Fruit fly (Drosophila melanogaster) S2 (cell line): Measurements from ENCODE around the gene CG13069.

ENCODE experiments used
- CG8478 ChIP-seq: fragments of >200 bp; optimal IDR thresholded peaks from 2 replicates; lab custom pipeline; 2018
- CTCF ChIP-seq, 2 experiments: fragments of >200 bp; optimal IDR thresholded peaks; 2 replicates each; lab custom pipeline; 2018

CG13069 gene

DNA sequence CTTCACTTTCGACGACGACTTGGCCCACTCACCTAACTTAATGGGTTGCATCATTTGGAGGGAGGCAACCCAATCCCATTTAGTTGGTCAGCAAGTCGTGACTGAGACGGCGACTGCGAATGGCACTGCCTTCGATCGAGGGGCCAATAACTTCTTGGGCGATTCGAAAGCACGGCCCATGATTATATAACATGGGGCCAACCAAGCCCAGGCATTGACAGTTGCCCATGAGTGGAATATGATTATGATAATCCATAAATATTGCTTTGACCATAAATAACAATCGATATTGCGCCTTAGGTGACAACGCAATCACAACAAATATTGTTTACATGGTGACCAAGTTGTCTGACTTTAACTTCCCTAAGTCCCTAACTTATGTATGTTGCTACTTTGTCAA, 18.6 kb downstream of the CG13069 start, which contains the start of gene CG13048:
Gene CG13048 (minus strand): TSS at position 101 of the 400 bp plus-strand sequence.
- no peak for TF ChIP-seq CTCF (optimal IDR thresholded peaks at IDR 0.05; lab: Kevin White, UChicago)
- TF ChIP-seq CG8478: no peak

DNA sequence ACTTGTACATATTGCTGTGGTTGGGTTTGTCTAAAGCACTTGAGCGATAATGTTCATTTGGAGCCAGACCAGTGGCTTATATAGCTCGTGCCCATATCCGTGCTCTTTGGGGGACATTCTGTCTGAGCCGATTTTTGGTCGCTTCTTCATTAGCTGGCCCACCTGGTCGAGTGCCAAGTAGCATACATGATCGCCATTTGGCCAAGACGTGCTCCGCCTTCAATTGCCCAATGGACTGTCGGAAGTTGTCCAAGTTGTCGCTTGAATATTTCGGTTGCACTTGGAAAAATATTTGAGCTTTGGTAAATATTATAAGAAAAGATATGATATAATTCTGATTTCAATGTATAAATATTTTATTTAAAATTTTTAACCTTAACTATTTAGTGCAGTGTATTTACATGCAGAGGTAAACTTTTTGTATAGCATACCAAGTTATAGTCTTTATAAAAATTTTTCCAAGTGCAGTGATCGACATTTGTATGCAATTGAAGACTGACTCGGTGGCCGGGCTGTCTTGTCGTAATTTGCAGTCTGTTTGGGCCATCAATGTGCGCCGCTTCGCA, 20.2 kb downstream of the CG13069 start, which contains the start of gene CG13047:
Gene CG13047 (minus strand): TSS at position 51 of the 566 bp plus-strand sequence.
- TF ChIP-seq CG8478 (no peak), CTCF (optimal IDR thresholded peaks at IDR 0.05; lab: Kevin White, UChicago) (no peak)

DNA sequence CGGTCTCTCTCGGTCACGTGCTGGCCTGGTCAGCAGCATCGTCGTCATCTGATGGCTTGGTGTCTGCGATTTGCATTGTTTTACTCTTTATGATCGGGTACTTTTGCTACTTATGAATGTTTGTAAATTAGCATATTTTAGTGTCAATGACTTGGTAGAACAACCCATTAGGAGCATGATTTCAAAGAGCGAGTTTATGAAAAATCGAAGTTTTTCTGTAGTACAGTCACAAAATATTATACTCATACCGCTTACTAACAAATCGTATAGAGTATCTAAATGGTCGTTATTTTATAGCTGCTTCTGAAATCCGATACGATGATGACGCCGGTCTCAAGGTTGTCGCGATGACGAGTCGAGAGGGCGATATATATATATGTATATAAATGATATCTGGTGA, 21.1 kb downstream of the CG13069 start:
- TF ChIP-seq CG8478 (no peak), CTCF (optimal IDR thresholded peaks at IDR 0.05; lab: Kevin White, UChicago) (no peak)

DNA sequence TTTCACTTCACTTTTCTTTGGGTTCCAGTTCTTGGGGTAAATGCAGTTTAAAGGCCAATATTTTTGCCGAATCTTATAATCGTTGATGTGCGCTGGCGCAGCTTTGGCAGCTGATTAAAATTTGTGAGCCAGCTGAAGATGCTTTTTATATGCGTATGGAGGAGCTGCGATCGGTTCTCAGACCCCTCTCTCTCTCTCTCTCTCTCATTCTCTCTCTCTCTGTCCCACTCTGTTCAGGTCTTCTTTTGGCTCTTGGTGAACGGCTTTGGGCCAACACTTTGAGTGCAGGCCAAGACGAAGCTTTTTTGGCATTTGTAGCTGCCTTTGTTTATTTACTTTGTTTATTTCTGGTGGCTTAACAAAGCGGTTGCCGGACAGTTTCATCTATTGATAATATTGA, 23.1 kb downstream of the CG13069 start, which contains the start of gene CG13046:
Gene CG13046 (minus strand): TSS at position 101 of the 400 bp plus-strand sequence.
- TF ChIP-seq CG8478 (no peak), CTCF (optimal IDR thresholded peaks at IDR 0.05; lab: Kevin White, UChicago) (no peak)

DNA sequence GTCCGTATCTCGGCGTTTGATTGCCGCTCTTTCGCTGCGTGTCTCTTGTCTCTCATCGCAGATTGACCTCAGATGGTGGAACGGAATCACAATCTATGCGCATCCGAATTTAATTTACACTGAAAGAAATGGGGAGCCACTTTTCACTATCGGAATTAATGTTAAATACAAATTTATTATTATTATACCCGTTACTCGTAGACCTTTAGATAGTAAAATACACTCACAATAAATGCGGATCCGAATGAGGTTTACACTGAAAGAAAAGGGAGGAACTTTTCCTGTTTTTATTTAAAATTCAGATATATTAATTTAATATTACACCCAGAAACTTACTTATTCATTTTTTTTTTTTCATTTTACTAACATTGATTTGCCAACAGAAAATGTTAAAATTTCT, 23.9 kb downstream of the CG13069 start:
- no peak for TF ChIP-seq CG8478
- no peak for TF ChIP-seq CTCF (optimal IDR thresholded peaks at IDR 0.05; lab: Kevin White, UChicago)

DNA sequence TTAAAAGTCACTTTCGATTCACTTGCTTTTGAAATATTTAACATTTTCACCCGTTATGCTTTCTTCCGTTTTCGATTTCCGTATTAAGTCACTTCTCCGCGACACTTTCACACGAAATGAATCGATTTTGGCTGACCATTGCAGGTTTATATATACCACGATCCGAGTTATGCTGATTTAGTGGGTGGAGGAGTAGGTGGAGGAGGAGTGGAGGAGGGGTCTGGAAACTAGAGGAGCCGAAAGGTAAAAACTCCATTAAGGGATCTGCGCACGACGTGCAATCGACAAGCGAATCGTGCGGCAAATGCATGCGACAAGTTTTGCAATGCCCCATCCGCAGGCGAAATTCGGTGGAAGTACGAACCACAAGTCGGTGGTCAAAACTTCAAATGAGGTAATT, 25.7 kb downstream of the CG13069 start, which contains the start of gene CG13045:
Gene CG13045 (minus strand): TSS at position 101 of the 400 bp plus-strand sequence.
- TF ChIP-seq CTCF (optimal IDR thresholded peaks at IDR 0.05; lab: Kevin White, UChicago) (no peak), CG8478 (no peak)

DNA sequence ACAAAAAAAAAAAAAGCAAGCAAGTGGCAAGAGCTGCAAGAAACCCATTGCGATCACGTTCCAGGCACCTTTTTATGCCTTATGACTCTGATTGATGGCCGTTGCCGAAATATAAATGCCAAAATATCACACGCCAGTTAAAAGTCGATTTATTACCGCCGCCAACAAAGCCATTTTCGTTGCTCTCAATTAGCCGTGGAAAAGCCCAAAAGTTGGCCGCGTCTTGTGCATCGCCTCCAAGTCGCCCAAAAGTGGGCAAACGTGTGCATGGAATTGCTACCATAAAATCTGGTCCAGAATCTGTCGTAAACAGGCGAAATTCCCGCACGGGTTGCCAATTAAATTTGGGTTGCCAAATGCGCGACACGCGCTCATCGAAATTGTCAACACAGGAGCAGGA, 26.5 kb downstream of the CG13069 start:
- TF ChIP-seq CTCF (optimal IDR thresholded peaks at IDR 0.05; lab: Kevin White, UChicago): no peak
- TF ChIP-seq CG8478: no peak

DNA sequence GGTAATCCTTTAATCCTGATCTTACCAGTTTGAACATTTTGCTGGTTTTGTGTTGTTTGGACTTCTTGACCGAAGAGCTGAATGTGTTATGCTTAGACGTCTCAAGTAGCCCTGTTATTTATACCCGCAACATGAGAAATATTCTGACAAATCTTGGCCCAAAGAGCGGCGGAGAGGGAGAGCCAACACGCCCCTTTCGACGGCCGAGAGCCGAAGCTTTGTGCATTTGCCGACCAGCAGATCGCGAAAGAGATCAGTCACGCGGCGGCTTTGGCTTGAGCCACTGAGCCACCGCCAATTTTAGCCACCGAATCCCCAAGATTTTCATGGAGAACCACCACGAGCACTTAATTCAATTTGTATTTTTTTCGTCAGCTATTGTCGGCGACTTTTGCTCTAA, 30.3 kb downstream of the CG13069 start, which contains the start of gene CG4962:
Gene CG4962 (minus strand): TSS at position 101 of the 400 bp plus-strand sequence.
- TF ChIP-seq CTCF (optimal IDR thresholded peaks at IDR 0.05; lab: Kevin White, UChicago) (no peak), CG8478 (no peak)

DNA sequence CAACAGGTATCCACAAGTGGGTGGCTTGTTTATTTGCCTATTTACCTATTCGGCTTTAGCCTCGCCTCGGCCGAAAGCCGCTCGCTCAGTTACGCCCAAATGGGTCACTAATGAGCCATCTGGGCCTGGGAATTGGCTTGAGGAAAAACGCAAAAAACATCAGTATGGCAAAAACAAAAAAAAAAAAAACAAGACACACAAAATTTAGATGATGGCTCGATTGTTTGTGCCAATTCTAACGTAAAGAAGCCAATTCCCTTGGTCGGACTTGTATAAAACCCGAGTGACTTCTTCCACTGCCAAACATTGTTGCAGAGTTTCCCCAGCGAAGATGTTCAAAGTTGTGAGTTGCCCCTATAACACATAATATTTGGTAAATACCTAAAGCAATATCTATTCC, 36.0 kb downstream of the CG13069 start, which contains the start of gene CG4982:
Gene CG4982 (plus strand): TSS at position 301 of the 400 bp plus-strand sequence.
- TF ChIP-seq CG8478: no peak
- TF ChIP-seq CTCF (optimal IDR thresholded peaks at IDR 0.05; lab: Kevin White, UChicago): no peak

DNA sequence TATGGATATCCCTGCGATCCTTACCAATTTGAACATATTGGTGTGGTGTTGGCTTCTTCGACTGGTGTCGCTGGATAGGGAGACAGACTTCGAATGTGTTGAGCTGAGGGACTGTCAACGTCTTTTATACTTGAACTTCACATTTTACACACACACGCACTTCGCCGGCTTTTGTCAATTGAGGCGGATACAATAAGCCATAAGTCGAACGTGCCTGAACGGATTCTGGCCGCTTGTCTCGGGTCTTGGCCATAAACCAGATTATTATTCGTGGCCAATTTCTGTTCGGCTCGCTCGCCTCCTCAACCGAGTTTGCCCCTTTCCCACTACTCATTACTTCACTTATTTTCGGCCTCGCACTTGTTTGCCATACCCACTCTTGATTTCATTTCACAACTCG, 37.9 kb downstream of the CG13069 start, which contains the start of gene CG13044:
Gene CG13044 (minus strand): TSS at position 101 of the 400 bp plus-strand sequence.
- no peak for TF ChIP-seq CG8478
- no peak for TF ChIP-seq CTCF (optimal IDR thresholded peaks at IDR 0.05; lab: Kevin White, UChicago)

DNA sequence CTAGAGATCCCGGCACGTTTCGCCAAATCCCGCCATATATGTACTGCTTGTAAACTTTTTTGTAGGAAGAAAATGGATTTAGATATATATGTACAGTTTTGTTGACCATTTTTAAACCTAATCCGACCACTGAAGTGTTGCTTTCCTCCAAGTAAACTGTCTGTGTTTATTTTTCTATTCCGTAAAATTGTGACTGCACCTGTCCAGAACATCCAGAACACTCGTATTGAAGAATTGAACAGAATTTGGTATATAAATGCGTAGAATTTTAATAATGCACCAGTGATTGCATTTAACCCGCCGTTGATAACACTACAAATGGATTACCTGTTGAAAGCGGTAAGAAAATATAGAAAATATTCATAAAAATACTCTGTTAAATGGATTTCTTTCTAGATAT, 38.8 kb downstream of the CG13069 start, which contains the start of gene CG43249:
Gene CG43249 (plus strand): TSS at position 301 of the 400 bp plus-strand sequence.
- TF ChIP-seq CG8478: no peak

DNA sequence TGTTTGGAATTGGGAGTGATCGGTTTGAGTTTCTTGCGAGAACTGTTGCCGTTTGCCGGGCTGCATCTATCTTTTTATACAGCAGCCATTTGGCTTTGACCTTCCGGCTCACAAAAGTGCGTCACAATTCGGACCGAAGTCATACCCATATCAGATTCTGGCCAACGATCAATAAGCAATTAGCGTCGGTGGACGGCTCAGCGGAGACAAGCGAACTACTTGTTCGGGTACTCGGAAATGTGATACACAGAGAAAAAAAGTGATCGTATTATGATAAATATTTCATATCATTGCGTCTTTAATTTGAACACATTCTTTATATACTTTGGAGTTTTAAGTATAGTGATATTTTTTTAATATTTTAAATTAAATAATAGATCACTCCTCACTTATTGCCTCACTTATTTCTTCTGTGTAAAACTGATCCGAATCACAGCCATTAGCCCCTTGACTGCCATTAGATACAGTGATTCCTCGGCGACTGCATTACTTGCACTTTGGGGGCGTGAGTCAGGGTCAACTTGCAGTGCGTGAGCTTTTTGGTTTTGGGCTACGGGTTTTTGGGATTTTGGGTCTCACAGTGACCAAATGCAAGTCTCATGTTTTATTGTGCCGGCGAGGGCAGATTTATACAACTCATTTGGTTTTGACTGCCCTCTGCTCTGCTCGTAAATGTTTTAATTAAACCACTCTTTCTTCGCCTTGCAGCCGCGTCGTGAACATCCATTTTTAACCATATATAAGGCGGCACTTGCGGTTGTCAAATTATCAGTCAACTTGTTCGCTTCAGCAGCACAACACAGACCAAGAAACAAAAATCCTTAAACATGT, 40.9 kb downstream of the CG13069 start, which contains the start of the genes CG13043 and CG13063:
Gene CG13043 (minus strand): TSS at position 51 of the 831 bp plus-strand sequence.
Gene CG13063 (plus strand): TSS at position 781 of the 831 bp plus-strand sequence.
- no peak for TF ChIP-seq CTCF (optimal IDR thresholded peaks at IDR 0.05; lab: Kevin White, UChicago)
- no peak for TF ChIP-seq CG8478

DNA sequence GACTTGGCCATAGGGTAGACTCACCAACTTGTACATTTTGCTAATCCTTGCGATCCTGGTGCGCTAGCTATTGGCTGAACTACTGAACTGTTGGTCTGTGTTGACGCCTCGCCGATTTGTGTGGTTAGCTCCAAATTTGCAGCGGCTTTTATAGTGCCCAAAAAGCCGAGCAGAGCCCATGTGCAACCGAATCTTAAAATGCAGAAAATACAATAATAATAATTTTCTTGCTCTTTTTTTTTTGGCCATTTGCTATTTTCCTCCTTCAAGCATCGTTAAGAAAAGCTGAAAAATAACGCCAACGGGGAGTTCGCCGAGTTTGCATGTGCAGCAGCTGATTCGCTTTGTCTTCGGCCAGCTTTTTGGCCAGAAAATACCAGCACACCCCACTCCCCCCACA, 43.2 kb downstream of the CG13069 start, which contains the start of gene CG13042:
Gene CG13042 (minus strand): TSS at position 101 of the 400 bp plus-strand sequence.
- no peak for TF ChIP-seq CG8478
- TF ChIP-seq CTCF (optimal IDR thresholded peaks at IDR 0.05; lab: Kevin White, UChicago): no peak

DNA sequence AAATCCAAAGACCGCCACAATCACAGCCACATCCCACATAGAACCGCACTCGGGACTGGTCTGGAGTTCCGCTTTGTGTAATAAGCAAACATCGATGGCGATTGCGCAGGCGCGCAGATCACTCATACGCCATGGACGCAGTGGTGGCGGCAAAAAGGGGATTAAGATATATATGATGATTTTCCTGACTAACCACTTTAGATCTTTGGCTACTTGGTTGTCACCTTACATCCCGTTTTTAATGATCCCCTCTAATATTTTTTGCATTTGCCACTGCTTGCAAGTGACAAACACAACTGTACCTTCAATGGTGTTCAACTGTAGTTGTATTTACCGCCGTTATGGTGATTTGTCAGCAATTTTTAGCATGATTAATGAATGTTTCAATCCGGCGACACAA, 44.8 kb downstream of the CG13069 start:
- no peak for TF ChIP-seq CG8478
- no peak for TF ChIP-seq CTCF (optimal IDR thresholded peaks at IDR 0.05; lab: Kevin White, UChicago)

DNA sequence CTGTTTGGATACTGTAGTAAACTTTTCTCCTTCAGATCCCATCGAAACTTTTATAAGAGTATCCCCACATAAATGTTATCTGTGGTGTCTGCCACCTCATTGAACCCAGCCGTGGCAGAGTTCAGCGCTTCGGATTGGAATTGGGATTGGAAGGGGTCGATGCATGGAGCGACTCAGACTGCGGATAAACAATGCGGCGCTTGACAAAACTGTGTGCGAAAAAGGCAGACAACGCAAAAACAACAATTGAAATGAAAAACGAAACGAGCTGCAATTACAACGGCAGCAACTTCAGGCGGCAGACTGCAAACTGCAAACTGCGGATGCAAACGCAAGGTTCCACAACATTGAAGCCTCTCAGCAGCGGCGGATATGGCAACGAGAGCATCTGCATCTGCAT, 48.8 kb downstream of the CG13069 start, which contains the start of gene CG13062:
Gene CG13062 (plus strand): TSS at position 301 of the 400 bp plus-strand sequence.
- TF ChIP-seq CG8478 (no peak), CTCF (optimal IDR thresholded peaks at IDR 0.05; lab: Kevin White, UChicago) (no peak)
